Fruit fly (Drosophila melanogaster) whole organism, adult: ENCODE data around the gene Chc.
A peak's percentile ranks its signal among the peaks of the same experiment; 100 is the strongest.

Experiments used
- CG11617 ChIP-seq: fragments of 200-800 bp; sonication (Bioruptor generic); optimal IDR thresholded peaks from 2 replicates; lab custom pipeline; 2017; ENCODE audit warnings: mild to moderate bottlenecking, missing biosample characterization, missing genetic modification reagents, missing genetic modification characterization
- CG14711 ChIP-seq: fragments of 200-800 bp; sonication (Bioruptor generic); optimal IDR thresholded peaks from 2 replicates; lab custom pipeline; 2018; ENCODE audit warnings: missing biosample characterization, mild to moderate bottlenecking, missing genetic modification characterization, moderate library complexity
- CG1620 ChIP-seq: fragments of 200-800 bp; sonication (Bioruptor generic); optimal IDR thresholded peaks from 2 replicates; lab custom pipeline; 2016; ENCODE audit warnings: missing biosample characterization, missing genetic modification characterization
- CG33017 ChIP-seq: fragments of 200-800 bp; sonication (Bioruptor generic); optimal IDR thresholded peaks from 2 replicates; lab custom pipeline; 2018; ENCODE audit warnings: missing biosample characterization, mild to moderate bottlenecking, missing genetic modification characterization, moderate library complexity
- CG7045 ChIP-seq: fragments of 200-800 bp; sonication (Bioruptor generic); optimal IDR thresholded peaks from 2 replicates; lab custom pipeline; 2017; ENCODE audit warnings: missing biosample characterization, mild to moderate bottlenecking, missing genetic modification characterization
- CG7101 ChIP-seq: fragments of 200-800 bp; sonication (Bioruptor generic); optimal IDR thresholded peaks from 2 replicates; lab custom pipeline; 2018; ENCODE audit warnings: missing biosample characterization, mild to moderate bottlenecking, missing genetic modification characterization, moderate library complexity
- Clk ChIP-seq: fragments of 200-800 bp; sonication (Bioruptor generic); optimal IDR thresholded peaks from 2 replicates; lab custom pipeline; 2017; ENCODE audit warnings: missing biosample characterization, missing genetic modification characterization
- Crg-1 ChIP-seq: fragments of 200-800 bp; sonication (Bioruptor generic); optimal IDR thresholded peaks from 2 replicates; lab custom pipeline; 2016; ENCODE audit warnings: missing biosample characterization, missing genetic modification characterization
- Mnt ChIP-seq: fragments of 200-800 bp; sonication (Bioruptor generic); optimal IDR thresholded peaks from 2 replicates; lab custom pipeline; 2016; ENCODE audit warnings: missing biosample characterization, mild to moderate bottlenecking, missing genetic modification characterization
- bab1 ChIP-seq: fragments of 200-800 bp; sonication (Bioruptor generic); optimal IDR thresholded peaks from 3 replicates; lab custom pipeline; 2019; ENCODE audit warnings: missing biosample characterization, mild to moderate bottlenecking, missing genetic modification characterization, moderate library complexity
- cnc ChIP-seq, 2 experiments: fragments of >200 bp; optimal IDR thresholded peaks; 2 replicates each; lab custom pipeline; 2017
- kay ChIP-seq: fragments of 200-800 bp; sonication (Bioruptor generic); peaks from one replicate; lab custom pipeline; 2016; ENCODE audit warnings: missing biosample characterization, missing genetic modification characterization, borderline replicate concordance
- tj ChIP-seq: fragments of 200-800 bp; sonication (Bioruptor generic); optimal IDR thresholded peaks from 3 replicates; lab custom pipeline; 2017; ENCODE audit warnings: missing biosample characterization, mild to moderate bottlenecking, missing genetic modification characterization, moderate library complexity
- toe ChIP-seq: fragments of 200-800 bp; sonication (Bioruptor generic); optimal IDR thresholded peaks from 2 replicates; lab custom pipeline; 2016; ENCODE audit warnings: missing biosample characterization, missing genetic modification characterization

DNA sequence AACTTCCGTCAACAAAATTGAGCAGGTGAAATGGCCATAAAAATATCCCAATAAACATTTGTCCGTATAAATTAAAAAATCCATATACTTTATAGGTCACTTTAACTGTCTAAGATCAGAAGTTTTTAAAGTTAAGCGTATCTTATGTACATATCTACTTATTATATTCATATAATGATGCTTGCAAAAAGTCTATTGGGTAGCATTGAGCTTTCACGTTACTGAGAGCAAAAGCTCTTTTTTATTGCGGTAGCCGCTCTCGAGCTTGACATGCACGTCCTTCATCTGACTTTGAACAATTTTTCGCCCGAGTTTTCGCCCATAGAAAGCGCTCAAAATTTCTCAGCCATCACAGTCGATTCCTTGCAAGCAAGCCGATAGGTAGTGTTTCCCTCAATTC lies 32.6 kb upstream of the Chc start, which contains the start of gene Gapdh2:
- TF ChIP-seq tj: peak; percentile 99
- peak; percentile 100 for TF ChIP-seq CG33017
- peak; percentile 100 for TF ChIP-seq bab1
- TF ChIP-seq CG11617 (GFP tag; lab: Kevin White, UChicago): peak; percentile 100
- TF ChIP-seq Mnt (GFP tag; lab: Kevin White, UChicago): peak; percentile 100
- TF ChIP-seq CG1620: peak; percentile 100
- TF ChIP-seq Clk: peak; percentile 98
- peak; percentile 100 for TF ChIP-seq CG7045
- no peak for TF ChIP-seq cnc (optimal IDR thresholded peaks at IDR 0.05; lab: Kevin White, UChicago)
- peak; percentile 99 for TF ChIP-seq kay (GFP tag; lab: Kevin White, UChicago)
- peak; percentile 100 for TF ChIP-seq CG14711 (tag; lab: Kevin White, UChicago)
- TF ChIP-seq CG7101: peak; percentile 100
- TF ChIP-seq Crg-1 (GFP tag; lab: Kevin White, UChicago): peak; percentile 100
- TF ChIP-seq toe (GFP tag; lab: Kevin White, UChicago): peak; percentile 98
